Worm (Caenorhabditis elegans): ENCODE data around the gene gln-3.

ce11 chrIV:16186008-16186407 is 15.5 kb upstream of the gln-3 start:
- TF ChIP-seq ztf-23 (GFP tag; IDR thresholded peaks at IDR 0.05) (no peak), ref-1 (GFP tag; conservative IDR thresholded peaks at IDR 0.05) (no peak), med-1 (GFP tag; optimal IDR thresholded peaks at IDR 0.05; ENCODE audit: insufficient read depth) (no peak), flt-1 (GFP tag; IDR thresholded peaks at IDR 0.05) (no peak)
